Fruit fly (Drosophila melanogaster) whole organism, embryonic: ENCODE data around the gene lectin-21Cb.

Experiments
- B-H1 ChIP-seq: fragments of 200-800 bp; sonication (Bioruptor generic); IDR thresholded peaks from 3 replicates; pipeline ENCODE4 v1.3.6; 2022; ENCODE audit warnings: missing biosample characterization, missing genetic modification characterization
- Bteb2 ChIP-seq: fragments of 200-800 bp; sonication (Bioruptor generic); optimal IDR thresholded peaks from 2 replicates; lab custom pipeline; 2016; ENCODE audit warnings: missing biosample characterization, missing genetic modification characterization
- CG1024 ChIP-seq: fragments of 200-800 bp; sonication (Bioruptor generic); IDR thresholded peaks from 2 replicates; pipeline ENCODE4 v1.3.6; 2022; ENCODE audit warnings: missing biosample characterization, missing genetic modification characterization
- CG11247 ChIP-seq: fragments of 200-800 bp; sonication (Bioruptor generic); IDR thresholded peaks from 2 replicates; pipeline ENCODE4 v1.3.6; 2022; ENCODE audit warnings: missing biosample characterization, missing genetic modification characterization
- CG11398 ChIP-seq: fragments of 200-800 bp; sonication (Bioruptor generic); optimal IDR thresholded peaks from 2 replicates; lab custom pipeline; 2016; ENCODE audit warnings: missing biosample characterization, missing genetic modification characterization
- CG11723 ChIP-seq: fragments of 200-800 bp; sonication (Bioruptor generic); optimal IDR thresholded peaks from 2 replicates; lab custom pipeline; 2017; ENCODE audit warnings: missing biosample characterization, mild to moderate bottlenecking, missing genetic modification characterization
- CG12104 ChIP-seq: fragments of 200-800 bp; sonication (Bioruptor generic); optimal IDR thresholded peaks from 3 replicates; lab custom pipeline; 2016; ENCODE audit warnings: missing biosample characterization, missing genetic modification characterization
- CG12155 ChIP-seq: fragments of 200-800 bp; sonication (Bioruptor generic); optimal IDR thresholded peaks from 3 replicates; lab custom pipeline; 2016; ENCODE audit warnings: missing biosample characterization, missing genetic modification characterization
- CG1529 ChIP-seq: fragments of 200-800 bp; sonication (Bioruptor generic); optimal IDR thresholded peaks from 3 replicates; lab custom pipeline; 2018; ENCODE audit warnings: missing biosample characterization, missing genetic modification characterization
- CG18262 ChIP-seq: fragments of 200-800 bp; optimal IDR thresholded peaks from 3 replicates; lab custom pipeline; 2019; ENCODE audit warnings: missing biosample characterization, mild to moderate bottlenecking, missing genetic modification characterization, moderate library complexity
- CG2202 ChIP-seq: fragments of 200-800 bp; sonication (Bioruptor generic); optimal IDR thresholded peaks from 2 replicates; lab custom pipeline; 2018; ENCODE audit warnings: missing biosample characterization, mild to moderate bottlenecking, missing genetic modification characterization
- CG32772 ChIP-seq: fragments of 200-800 bp; sonication (Bioruptor generic); IDR thresholded peaks from 2 replicates; pipeline ENCODE4 v1.3.6; 2022; ENCODE audit warnings: missing biosample characterization, missing genetic modification characterization
- CG34376 ChIP-seq: fragments of 200-800 bp; sonication (Bioruptor generic); optimal IDR thresholded peaks from 2 replicates; lab custom pipeline; 2018; ENCODE audit warnings: missing biosample characterization, mild to moderate bottlenecking, missing genetic modification characterization
- CG6175 ChIP-seq: fragments of 200-800 bp; sonication (Bioruptor generic); IDR thresholded peaks from 3 replicates; pipeline ENCODE4 v1.3.6; 2022; ENCODE audit warnings: missing biosample characterization, missing genetic modification characterization
- CG6689 ChIP-seq: fragments of 200-800 bp; sonication (Bioruptor generic); IDR thresholded peaks from 2 replicates; pipeline ENCODE4 v1.3.6; 2022; ENCODE audit warnings: missing biosample characterization, missing genetic modification characterization
- CG9876 ChIP-seq: fragments of 200-800 bp; sonication (Bioruptor generic); optimal IDR thresholded peaks from 2 replicates; lab custom pipeline; 2016; ENCODE audit warnings: missing biosample characterization, missing genetic modification characterization
- CHES-1-like ChIP-seq: fragments of 200-800 bp; sonication (Bioruptor generic); optimal IDR thresholded peaks from 2 replicates; lab custom pipeline; 2016; ENCODE audit warnings: missing biosample characterization, missing genetic modification characterization
- Dbx ChIP-seq: fragments of 200-800 bp; sonication (Bioruptor generic); IDR thresholded peaks from 3 replicates; pipeline ENCODE4 v1.3.6; 2022; ENCODE audit warnings: missing biosample characterization, missing genetic modification characterization
- Doc2 ChIP-seq: fragments of 200-800 bp; sonication (Bioruptor generic); IDR thresholded peaks from 2 replicates; pipeline ENCODE4 v1.3.6; 2022; ENCODE audit warnings: missing biosample characterization, missing genetic modification characterization
- Drgx ChIP-seq: fragments of 200-800 bp; sonication (Bioruptor generic); IDR thresholded peaks from 2 replicates; pipeline ENCODE4 v1.3.6; 2022; ENCODE audit warnings: missing biosample characterization, missing genetic modification characterization
- GATAe ChIP-seq: fragments of 200-800 bp; sonication (Bioruptor generic); conservative IDR thresholded peaks from 2 replicates; pipeline ENCODE4 v1.3.6; 2022; ENCODE audit warnings: missing biosample characterization, missing genetic modification characterization
- HLH4C ChIP-seq: fragments of 200-800 bp; sonication (Bioruptor generic); IDR thresholded peaks from 3 replicates; pipeline ENCODE4 v1.3.6; 2022; ENCODE audit warnings: missing biosample characterization, missing genetic modification characterization; ENCODE audit not compliant: partially characterized antibody
- Mrtf ChIP-seq: fragments of 200-800 bp; sonication (Bioruptor generic); IDR thresholded peaks from 3 replicates; pipeline ENCODE4 v1.3.6; 2022; ENCODE audit warnings: missing biosample characterization, missing genetic modification characterization
- NK7.1 ChIP-seq: fragments of 200-800 bp; sonication (Bioruptor generic); optimal IDR thresholded peaks from 3 replicates; lab custom pipeline; 2016; ENCODE audit warnings: missing biosample characterization, missing genetic modification characterization
- Nf-YC ChIP-seq: fragments of 200-800 bp; optimal IDR thresholded peaks from 3 replicates; lab custom pipeline; 2019; ENCODE audit warnings: missing biosample characterization, mild to moderate bottlenecking, missing genetic modification characterization, moderate library complexity
- Pdp1 ChIP-seq, 2 experiments: fragments of 200-800 bp; sonication (Bioruptor generic); optimal IDR thresholded peaks; 3 replicates each; lab custom pipeline; 2016; ENCODE audit warnings: missing biosample characterization in 2 of 2, missing genetic modification characterization in 2 of 2, mild to moderate bottlenecking in 1 of 2, moderate library complexity in 1 of 2
- Poxn ChIP-seq: fragments of 200-800 bp; sonication (Bioruptor generic); IDR thresholded peaks from 2 replicates; pipeline ENCODE4 v1.3.6; 2022; ENCODE audit warnings: missing biosample characterization, missing genetic modification characterization
- Sin3A ChIP-seq: fragments of >200 bp; optimal IDR thresholded peaks from 2 replicates; lab custom pipeline; 2018
- Trl ChIP-seq, 3 experiments: fragments of >200 bp in 2 of 3; fragments of 200-800 bp in 1 of 3; sonication (Bioruptor generic) in 1 of 3; optimal IDR thresholded peaks; 2 replicates in 1 of 3; 3 replicates in 2 of 3; lab custom pipeline; 2016 to 2017; ENCODE audit warnings: missing biosample characterization in 1 of 3, missing genetic modification characterization in 1 of 3
- Usf ChIP-seq: fragments of 200-800 bp; sonication (Bioruptor generic); optimal IDR thresholded peaks from 2 replicates; lab custom pipeline; 2017; ENCODE audit warnings: missing genotype, missing biosample characterization, missing genetic modification characterization
- abd-A ChIP-seq: fragments of 200-800 bp; sonication (Bioruptor generic); optimal IDR thresholded peaks from 3 replicates; lab custom pipeline; 2019; ENCODE audit warnings: missing biosample characterization, mild to moderate bottlenecking, missing genetic modification characterization, moderate library complexity
- ato ChIP-seq: fragments of 200-800 bp; sonication (Bioruptor generic); IDR thresholded peaks from 2 replicates; pipeline ENCODE4 v1.3.6; 2022; ENCODE audit warnings: missing biosample characterization, missing genetic modification characterization; ENCODE audit not compliant: partially characterized antibody
- btn ChIP-seq: fragments of 200-800 bp; sonication (Bioruptor generic); optimal IDR thresholded peaks from 2 replicates; lab custom pipeline; 2016; ENCODE audit warnings: missing biosample characterization, missing genetic modification characterization
- cad ChIP-seq: fragments of >200 bp; optimal IDR thresholded peaks from 2 replicates; lab custom pipeline; 2017; ENCODE audit warnings: missing biosample characterization, missing genetic modification characterization
- cato ChIP-seq: fragments of 200-800 bp; sonication (Bioruptor generic); optimal IDR thresholded peaks from 2 replicates; lab custom pipeline; 2016; ENCODE audit warnings: missing biosample characterization, missing genetic modification characterization, borderline replicate concordance
- chif ChIP-seq, 2 experiments: fragments of 200-800 bp; sonication (Bioruptor generic); optimal IDR thresholded peaks; 3 replicates each; lab custom pipeline; 2016; ENCODE audit warnings: missing biosample characterization in 2 of 2, missing genetic modification characterization in 2 of 2
- cwo ChIP-seq: fragments of 200-800 bp; sonication (Bioruptor generic); optimal IDR thresholded peaks from 3 replicates; lab custom pipeline; 2017; ENCODE audit warnings: missing biosample characterization, missing genetic modification characterization, mild to moderate bottlenecking, moderate library complexity, missing genetic modification reagents
- dan ChIP-seq: fragments of 200-800 bp; sonication (Bioruptor generic); IDR thresholded peaks from 2 replicates; pipeline ENCODE4 v1.3.6; 2022; ENCODE audit warnings: missing biosample characterization, missing genetic modification characterization
- emc ChIP-seq: fragments of 200-800 bp; sonication (Bioruptor generic); optimal IDR thresholded peaks from 2 replicates; lab custom pipeline; 2016; ENCODE audit warnings: missing biosample characterization, missing genetic modification characterization
- ewg ChIP-seq: fragments of 200-800 bp; sonication (Bioruptor generic); optimal IDR thresholded peaks from 3 replicates; lab custom pipeline; 2017; ENCODE audit warnings: mild to moderate bottlenecking, missing biosample characterization, missing genetic modification reagents, missing genetic modification characterization
- eyg ChIP-seq: fragments of 200-800 bp; sonication (Bioruptor generic); optimal IDR thresholded peaks from 3 replicates; lab custom pipeline; 2016; ENCODE audit warnings: missing biosample characterization, missing genetic modification characterization
- gem ChIP-seq: fragments of 200-800 bp; sonication (Bioruptor generic); optimal IDR thresholded peaks from 2 replicates; lab custom pipeline; 2019; ENCODE audit warnings: missing biosample characterization, mild to moderate bottlenecking, missing genetic modification characterization, moderate library complexity
- her ChIP-seq: fragments of 200-800 bp; sonication (Bioruptor generic); optimal IDR thresholded peaks from 2 replicates; lab custom pipeline; 2016; ENCODE audit warnings: missing biosample characterization, missing genetic modification characterization
- klu ChIP-seq: fragments of 200-800 bp; sonication (Bioruptor generic); IDR thresholded peaks from 2 replicates; pipeline ENCODE4 v1.3.6; 2022; ENCODE audit warnings: missing biosample characterization, missing genetic modification characterization
- org-1 ChIP-seq: fragments of 200-800 bp; sonication (Bioruptor generic); optimal IDR thresholded peaks from 2 replicates; lab custom pipeline; 2017; ENCODE audit warnings: missing biosample characterization, missing genetic modification characterization
- otp ChIP-seq: fragments of 200-800 bp; sonication (Bioruptor generic); IDR thresholded peaks from 3 replicates; pipeline ENCODE4, ENCODE4 v1.3.6; 2022; ENCODE audit warnings: missing biosample characterization, missing genetic modification characterization
- schlank ChIP-seq: fragments of 200-800 bp; sonication (Bioruptor generic); optimal IDR thresholded peaks from 2 replicates; lab custom pipeline; 2018; ENCODE audit warnings: missing biosample characterization, mild to moderate bottlenecking, missing genetic modification characterization
- sim ChIP-seq: fragments of 200-800 bp; sonication (Bioruptor generic); IDR thresholded peaks from 2 replicates; pipeline ENCODE4 v1.3.6; 2022; ENCODE audit warnings: missing biosample characterization, missing genetic modification characterization
- sima ChIP-seq: fragments of 200-800 bp; sonication (Bioruptor generic); optimal IDR thresholded peaks from 2 replicates; lab custom pipeline; 2016; ENCODE audit warnings: missing biosample characterization, missing genetic modification characterization
- so ChIP-seq: fragments of 200-800 bp; sonication (Bioruptor generic); IDR thresholded peaks from 3 replicates; pipeline ENCODE4 v1.3.6; 2022; ENCODE audit warnings: missing biosample characterization, missing genetic modification characterization
- tin ChIP-seq: fragments of 200-800 bp; sonication (Bioruptor generic); optimal IDR thresholded peaks from 3 replicates; lab custom pipeline; 2016; ENCODE audit warnings: missing biosample characterization, missing genetic modification characterization
- vvl ChIP-seq: fragments of 200-800 bp; sonication (Bioruptor generic); IDR thresholded peaks from 2 replicates; pipeline ENCODE4 v1.3.6; 2022; ENCODE audit warnings: missing biosample characterization, missing genetic modification characterization

Gene lectin-21Cb

DNA sequence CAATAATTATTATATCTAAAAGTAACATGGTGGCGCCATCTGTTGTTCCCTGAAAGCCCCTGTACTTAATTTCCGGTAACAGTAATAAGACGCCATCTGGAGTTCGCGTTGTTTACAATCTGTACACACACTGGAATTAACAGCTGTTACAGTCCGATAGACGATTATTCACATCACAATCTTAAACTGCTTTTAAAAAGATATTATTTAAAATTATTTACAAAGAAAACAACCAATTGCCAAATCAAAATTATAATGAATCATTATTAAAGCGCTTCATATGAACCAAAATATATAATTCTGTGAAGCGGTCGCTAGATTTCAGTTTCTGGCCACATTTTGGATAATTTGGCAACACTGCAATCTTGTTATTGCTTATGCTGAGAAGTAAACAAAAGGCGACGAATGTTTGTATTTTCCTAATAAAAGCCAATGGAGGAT lies 18.5 kb downstream of the lectin-21Cb start, which contains the start of gene CG13689 (continued):
- 0 out of 3 replicates have a peak, but pooled peaks have one; percentile 30 for TF ChIP-seq otp
- TF ChIP-seq Sin3A = no peak
- no peak for TF ChIP-seq so (GFP tag; lab: Robert Waterston, UW)
- peak; percentile 42 for TF ChIP-seq CG1024 (GFP tag; lab: Robert Waterston, UW)
- peak; percentile 67 for TF ChIP-seq gem (tag; lab: Kevin White, UChicago)
- TF ChIP-seq CG6689 (GFP tag; lab: Robert Waterston, UW) = peak; percentile 33; the same call in 1 of the 2 replicates
- TF ChIP-seq CG12155 (GFP tag; lab: Kevin White, UChicago) = peak; percentile 12
- TF ChIP-seq emc (GFP tag; lab: Kevin White, UChicago) = no peak
- no peak for TF ChIP-seq cato (GFP tag; lab: Kevin White, UChicago)
- TF ChIP-seq CG11247 (GFP tag; lab: Robert Waterston, UW) = peak; percentile 78
- no peak for TF ChIP-seq Usf
- no peak for TF ChIP-seq eyg
- TF ChIP-seq Nf-YC (tag; lab: Kevin White, UChicago) = no peak
- TF ChIP-seq her (GFP tag; lab: Kevin White, UChicago) = no peak
- no peak for TF ChIP-seq dan (GFP tag; lab: Robert Waterston, UW)
- TF ChIP-seq B-H1 (GFP tag; lab: Robert Waterston, UW) = no peak
- TF ChIP-seq CG12104 (GFP tag; lab: Kevin White, UChicago) = peak; percentile 11
- no peak for TF ChIP-seq Bteb2 (GFP tag; lab: Kevin White, UChicago)
- TF ChIP-seq ewg (GFP tag; lab: Kevin White, UChicago) = peak; percentile 32
- peak; percentile 53 for TF ChIP-seq CG18262 (tag; lab: Kevin White, UChicago)
- no peak for TF ChIP-seq sima (GFP tag; lab: Kevin White, UChicago)
- TF ChIP-seq HLH4C (GFP tag; lab: Robert Waterston, UW) = peak; percentile 52; the same call in 1 of the 3 replicates
- no peak for TF ChIP-seq org-1
- TF ChIP-seq CG2202 = peak; percentile 26
- no peak for TF ChIP-seq NK7.1 (GFP tag; lab: Kevin White, UChicago)
- TF ChIP-seq Pdp1 (GFP tag; optimal IDR thresholded peaks at IDR 0.05; lab: Kevin White, UChicago) = peak in 1 of 2 experiments; percentile 29
- no peak for TF ChIP-seq cad (GFP tag; lab: Kevin White, UChicago)
- TF ChIP-seq btn (GFP tag; lab: Kevin White, UChicago) = no peak
- peak; percentile 51; the same call in 1 of the 2 replicates for TF ChIP-seq CG32772
- TF ChIP-seq CG34376 (GFP tag; lab: Kevin White, UChicago) = no peak
- peak in 1 of 2 experiments; percentile 67 for TF ChIP-seq chif (GFP tag; optimal IDR thresholded peaks at IDR 0.05; lab: Kevin White, UChicago)
- no peak for TF ChIP-seq Dbx (GFP tag; lab: Robert Waterston, UW)
- no peak for TF ChIP-seq CG9876 (GFP tag; lab: Kevin White, UChicago)
- no peak for TF ChIP-seq ato (GFP tag; lab: Robert Waterston, UW)
- no peak for TF ChIP-seq GATAe
- TF ChIP-seq CG6175 (GFP tag; lab: Robert Waterston, UW) = no peak
- no peak for TF ChIP-seq sim (GFP tag; lab: Robert Waterston, UW)
- no peak for TF ChIP-seq Doc2 (GFP tag; lab: Robert Waterston, UW)
- peak; percentile 42 for TF ChIP-seq CHES-1-like (GFP tag; lab: Kevin White, UChicago)
- TF ChIP-seq cwo (GFP tag; lab: Kevin White, UChicago) = no peak
- TF ChIP-seq CG11398 (GFP tag; lab: Kevin White, UChicago) = no peak
- no peak for TF ChIP-seq CG11723 (GFP tag; lab: Kevin White, UChicago)
- peak; percentile 22; the same call in 1 of the 3 replicates for TF ChIP-seq Mrtf
- peak; percentile 57 for TF ChIP-seq tin
- TF ChIP-seq abd-A (tag; lab: Kevin White, UChicago) = no peak
- no peak for TF ChIP-seq Trl (optimal IDR thresholded peaks at IDR 0.05; lab: Kevin White, UChicago)
- TF ChIP-seq Trl (GFP tag; optimal IDR thresholded peaks at IDR 0.05; lab: Kevin White, UChicago) = peak; percentile 38
- peak; percentile 68 for TF ChIP-seq vvl (GFP tag; lab: Robert Waterston, UW)
- TF ChIP-seq Poxn (GFP tag; lab: Robert Waterston, UW) = no peak
- no peak for TF ChIP-seq klu
- no peak for TF ChIP-seq Drgx (GFP tag; lab: Robert Waterston, UW)
- no peak for TF ChIP-seq CG1529 (GFP tag; lab: Kevin White, UChicago)
- TF ChIP-seq schlank (tag; lab: Kevin White, UChicago) = no peak
